Worm (Caenorhabditis elegans): ENCODE measurements around the gene F15G9.1.

DNA sequence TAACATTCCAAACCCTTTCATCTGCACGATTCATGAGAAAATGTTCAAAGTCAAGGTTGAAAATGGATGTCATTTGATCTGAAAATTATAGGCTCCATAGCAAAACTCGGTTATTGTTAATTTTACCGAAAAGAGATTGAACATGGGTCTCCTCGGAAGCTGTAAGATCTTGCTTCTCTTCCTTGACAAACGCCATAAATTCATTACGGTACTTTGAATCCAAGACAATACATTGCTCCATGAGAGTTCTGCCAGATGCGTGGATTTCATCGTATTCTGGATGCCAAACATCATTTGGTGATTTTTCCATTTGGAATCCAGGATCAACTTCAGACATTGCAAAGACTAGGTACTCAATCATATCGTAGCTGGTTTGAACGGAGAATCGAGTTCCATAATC is 40.2 kb upstream of the F15G9.1 start:
- TF ChIP-seq ama-1 (optimal IDR thresholded peaks at IDR 0.05) (no peak), scrt-1 (GFP tag; IDR thresholded peaks at IDR 0.05) (no peak), ceh-13 (GFP tag; optimal IDR thresholded peaks at IDR 0.05) (no peak), hmbx-1 (tag; optimal IDR thresholded peaks at IDR 0.05) (no peak)
